Worm (Caenorhabditis elegans) whole organism, L4 larva: Measurements from ENCODE around the gene F25B3.2.

Experiments used
- T20F7.1 ChIP-seq: fragments of 200-800 bp; sonication (Bioruptor generic); optimal IDR thresholded peaks from 2 replicates; lab custom pipeline; 2018; ENCODE audit warnings: mild to moderate bottlenecking, missing genetic modification characterization, missing compliant biosample characterization
- ZK546.5 ChIP-seq, 2 experiments: sonication (generic microtip); optimal IDR thresholded peaks; 2 replicates each; lab custom pipeline; 2017; ENCODE audit warnings: missing biosample characterization in 2 of 2, missing genetic modification characterization in 2 of 2
- ceh-28 ChIP-seq: fragments of 150-350 bp; optimal IDR thresholded peaks from 2 replicates; lab custom pipeline; 2014; ENCODE audit warnings: missing biosample characterization, missing genetic modification reagents, missing genetic modification characterization
- daf-16 ChIP-seq, 3 experiments: sonication (generic microtip); optimal IDR thresholded peaks; 2 replicates each; lab custom pipeline; 2016 to 2017; ENCODE audit warnings: missing genetic modification characterization in 3 of 3, missing genetic modification reagents in 3 of 3, mild to moderate bottlenecking in 2 of 3, missing compliant biosample characterization in 2 of 3, missing biosample characterization in 1 of 3, moderate library complexity in 1 of 3
- dpl-1 ChIP-seq: fragments of 150-350 bp; optimal IDR thresholded peaks from 2 replicates; lab custom pipeline; 2014; ENCODE audit warnings: missing biosample characterization, missing genetic modification reagents, missing genetic modification characterization
- fos-1 ChIP-seq: fragments of 150-350 bp; optimal IDR thresholded peaks from 2 replicates; lab custom pipeline; 2014; ENCODE audit warnings: missing biosample characterization, missing genetic modification characterization
- ztf-11 ChIP-seq: fragments of 150-350 bp; optimal IDR thresholded peaks from 2 replicates; lab custom pipeline; 2014; ENCODE audit warnings: missing biosample characterization, missing genetic modification characterization

DNA sequence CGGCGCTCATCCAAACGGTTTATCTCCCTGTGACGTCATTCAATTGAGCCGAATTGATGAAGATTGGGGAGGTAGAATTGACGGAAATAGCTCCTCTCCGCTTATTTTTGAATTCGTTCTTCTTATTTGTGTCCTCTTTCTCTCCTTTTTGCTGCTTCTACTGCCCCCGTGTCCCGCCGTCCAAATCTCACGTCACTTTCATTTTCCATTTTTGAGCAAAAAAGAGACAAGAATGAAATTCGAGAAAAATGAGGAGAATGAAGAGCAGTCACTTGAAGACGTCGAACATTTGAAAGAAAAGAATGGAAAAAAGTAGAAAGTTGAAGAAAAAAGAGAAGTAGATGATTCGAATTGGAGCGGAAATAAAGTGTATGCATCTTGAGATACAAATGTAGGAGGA lies 13.5 kb upstream of the F25B3.2 start:
- no peak for TF ChIP-seq ZK546.5 (tag; optimal IDR thresholded peaks at IDR 0.05; lab: Kevin White, UChicago)
- TF ChIP-seq daf-16 (GFP tag; optimal IDR thresholded peaks at IDR 0.05; lab: Kevin White, UChicago), result no peak
- TF ChIP-seq daf-16 (tag; optimal IDR thresholded peaks at IDR 0.05; lab: Kevin White, UChicago), result no peak
- TF ChIP-seq fos-1 (tag; lab: Kevin White, UChicago), result no peak
- no peak for TF ChIP-seq dpl-1 (GFP tag; lab: Kevin White, UChicago)
- TF ChIP-seq ceh-28 (tag; lab: Kevin White, UChicago), result no peak
- TF ChIP-seq ztf-11 (tag; lab: Kevin White, UChicago), result no peak
- TF ChIP-seq T20F7.1 (GFP tag; lab: Kevin White, UChicago), result no peak
